Worm (Caenorhabditis elegans): ENCODE data around the gene str-14.
A peak's percentile ranks its signal among the peaks of the same experiment; 100 is the strongest.

Gene str-14

ce11 chrV:16455065-16455464 lies at the start of gene str-14:
str-14 (minus strand) TSS chrV:16455165.
- no peak for TF ChIP-seq dox-1 (GFP tag; IDR thresholded peaks at IDR 0.05)
- TF ChIP-seq ceh-100 (GFP tag; IDR thresholded peaks at IDR 0.05), result no peak
- TF ChIP-seq lsl-1 (GFP tag; optimal IDR thresholded peaks at IDR 0.05), result no peak
- no peak for TF ChIP-seq dpl-1 (GFP tag; optimal IDR thresholded peaks at IDR 0.05)
- no peak for TF ChIP-seq cebp-2 (GFP tag; IDR thresholded peaks at IDR 0.05)
- no peak for TF ChIP-seq ccch-3 (GFP tag; optimal IDR thresholded peaks at IDR 0.05)
- TF ChIP-seq lin-40 (tag; optimal IDR thresholded peaks at IDR 0.05), result no peak
- no peak for TF ChIP-seq snpc-4 (GFP tag; optimal IDR thresholded peaks at IDR 0.05)
- TF ChIP-seq snpc-4 (tag; optimal IDR thresholded peaks at IDR 0.05), result no peak
- no peak for TF ChIP-seq nfya-2 (GFP tag; IDR thresholded peaks at IDR 0.05)

- TF ChIP-seq lir-1 (GFP tag; conservative IDR thresholded peaks at IDR 0.05) (no peak), egl-18 (GFP tag; IDR thresholded peaks at IDR 0.05) (no peak), ztf-22 (GFP tag; optimal IDR thresholded peaks at IDR 0.05) (no peak), chd-7 (tag; optimal IDR thresholded peaks at IDR 0.05) (no peak), B0019.2 (GFP tag; conservative IDR thresholded peaks at IDR 0.05) (no peak), nhr-80 (tag; optimal IDR thresholded peaks at IDR 0.05) (no peak), hmg-1.2 (GFP tag; IDR thresholded peaks at IDR 0.05) (no peak), madf-8 (GFP tag; conservative IDR thresholded peaks at IDR 0.05) (no peak), lin-26 (GFP tag; IDR thresholded peaks at IDR 0.05) (no peak), F57A8.1 (GFP tag; optimal IDR thresholded peaks at IDR 0.05) (no peak), K11D2.4 (GFP tag; IDR thresholded peaks at IDR 0.05) (no peak), atf-7 (tag; optimal IDR thresholded peaks at IDR 0.05) (no peak), lin-40 (tag; optimal IDR thresholded peaks at IDR 0.05) (no peak), F22D6.2 (tag; optimal IDR thresholded peaks at IDR 0.05) (no peak), K12H6.12 (tag; optimal IDR thresholded peaks at IDR 0.05) (no peak), aptf-3 (GFP tag; IDR thresholded peaks at IDR 0.05) (no peak), die-1 (tag; optimal IDR thresholded peaks at IDR 0.05) (no peak), bed-1 (GFP tag; IDR thresholded peaks at IDR 0.05) (no peak), B0336.3 (GFP tag; IDR thresholded peaks at IDR 0.05) (no peak)
These were observed 48.2 kb upstream of the str-14 start, which contains the start of gene F36D3.14 for ce11 chrV:16503164-16503563. F36D3.14 (minus strand) TSS chrV:16503264.

- TF ChIP-seq mxl-1 (tag; optimal IDR thresholded peaks at IDR 0.05) (no peak), lin-35 (GFP tag; optimal IDR thresholded peaks at IDR 0.05) (peak in 1 of 3 experiments; percentile 79), snpc-4 (GFP tag; optimal IDR thresholded peaks at IDR 0.05) (no peak), snpc-4 (tag; optimal IDR thresholded peaks at IDR 0.05) (peak in 2 of 4 experiments; percentile 3 to 45), ztf-22 (GFP tag; optimal IDR thresholded peaks at IDR 0.05) (no peak), mcd-1 (GFP tag; IDR thresholded peaks at IDR 0.05) (no peak), B0035.1 (tag; optimal IDR thresholded peaks at IDR 0.05) (no peak), lin-54 (GFP tag; optimal IDR thresholded peaks at IDR 0.05) (peak; percentile 35), hmg-1.2 (GFP tag; IDR thresholded peaks at IDR 0.05) (peak; percentile 34; the same call in 1 of the 2 replicates), efl-1 (GFP tag; optimal IDR thresholded peaks at IDR 0.05) (peak; percentile 38), fkh-3 (tag; optimal IDR thresholded peaks at IDR 0.05) (no peak), nhr-90 (tag; optimal IDR thresholded peaks at IDR 0.05) (no peak), attf-5 (GFP tag; optimal IDR thresholded peaks at IDR 0.05) (peak; percentile 21), nhr-179 (tag; optimal IDR thresholded peaks at IDR 0.05) (no peak), dpl-1 (GFP tag; optimal IDR thresholded peaks at IDR 0.05) (peak; percentile 21)
These were observed 44.0 kb upstream of the str-14 start, which contains the start of gene F36D3.1 for ce11 chrV:16499006-16499405. F36D3.1 (plus strand) TSS chrV:16499352.
